Fruit fly (Drosophila melanogaster) whole organism, larva: ENCODE data around the gene GluRS-m.
A peak's percentile ranks its signal among the peaks of the same experiment; 100 is the strongest.

Experiments used
- noc ChIP-seq: fragments of 200-800 bp; sonication (Bioruptor generic); optimal IDR thresholded peaks from 3 replicates; lab custom pipeline; 2019; ENCODE audit warnings: missing biosample characterization, mild to moderate bottlenecking, missing genetic modification characterization, moderate library complexity

Gene GluRS-m

dm6 chr3L:16381184-16381797 is 35.7 kb downstream of the GluRS-m start, which contains the start of gene Agpat4:
TSS of gene Agpat4 (minus strand) at chr3L:16381570.
- no peak for TF ChIP-seq noc (tag; lab: Kevin White, UChicago)

DNA sequence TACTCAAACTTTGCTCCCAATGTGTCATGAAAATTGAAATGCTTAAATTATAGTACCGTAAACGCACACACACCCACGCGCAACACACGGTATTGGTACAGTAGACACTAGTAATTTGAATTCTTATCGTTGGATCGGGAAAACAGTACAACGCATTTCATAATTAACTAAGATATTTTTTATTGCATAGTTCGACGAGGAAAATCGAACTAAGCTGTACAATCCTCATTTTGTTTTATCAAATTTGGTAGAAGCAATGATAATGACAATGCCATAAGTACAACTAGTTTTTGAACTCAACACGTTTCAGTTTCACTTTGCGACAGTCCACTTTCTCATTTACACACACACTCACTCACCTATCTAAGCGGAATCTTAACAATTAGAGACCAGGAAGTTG is 36.2 kb downstream of the GluRS-m start:
- TF ChIP-seq noc (tag; lab: Kevin White, UChicago): peak; percentile 97

DNA sequence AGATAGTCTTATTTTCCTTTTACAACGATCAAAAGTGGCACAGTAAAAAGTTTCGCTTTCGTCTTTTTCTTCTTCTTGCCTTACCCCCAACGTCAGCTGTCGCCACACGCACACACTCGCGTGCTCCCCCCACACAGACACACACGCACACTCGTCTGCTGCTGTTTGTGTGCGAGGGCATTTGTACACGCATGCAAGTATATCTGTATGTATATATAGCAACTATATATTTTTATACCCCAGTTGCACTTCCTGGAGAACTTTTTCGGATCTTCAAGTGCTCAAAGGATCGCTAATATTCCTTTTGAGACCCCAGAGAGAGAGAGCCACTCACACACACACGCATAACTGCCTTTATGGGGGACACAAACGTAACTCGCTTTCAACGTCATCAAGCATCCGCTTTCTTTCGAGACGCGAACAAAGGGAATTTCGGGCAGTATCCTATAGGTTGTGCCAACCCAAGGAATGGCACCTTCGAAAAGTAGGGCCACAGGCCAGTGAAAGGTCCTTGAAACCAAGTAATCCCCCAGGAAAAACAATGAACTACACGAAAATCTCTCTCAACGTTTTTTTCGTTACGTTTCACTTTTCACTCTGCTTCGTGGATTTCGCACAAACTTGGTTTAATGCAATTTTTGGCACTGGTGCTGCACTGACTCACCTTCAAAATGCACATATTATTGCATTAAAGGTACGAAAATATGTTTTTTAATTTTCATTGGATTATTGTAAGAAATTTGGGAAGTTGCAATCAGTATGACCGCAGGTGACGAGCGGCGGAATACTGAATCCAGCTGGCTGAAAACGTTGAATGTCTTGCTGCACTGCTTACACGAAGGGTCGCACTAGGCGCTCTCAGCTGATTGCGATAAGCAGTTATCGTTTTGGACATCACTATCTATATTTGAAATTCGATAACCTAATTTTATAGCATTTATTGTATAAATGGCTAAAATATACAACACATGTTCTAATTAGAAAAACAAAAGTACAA is 38.9 kb downstream of the GluRS-m start, which contains the start of gene roq:
Gene roq, minus strand, starts transcription at position 799 of the 997 bp plus-strand sequence.
- TF ChIP-seq noc (tag; lab: Kevin White, UChicago): no peak

DNA sequence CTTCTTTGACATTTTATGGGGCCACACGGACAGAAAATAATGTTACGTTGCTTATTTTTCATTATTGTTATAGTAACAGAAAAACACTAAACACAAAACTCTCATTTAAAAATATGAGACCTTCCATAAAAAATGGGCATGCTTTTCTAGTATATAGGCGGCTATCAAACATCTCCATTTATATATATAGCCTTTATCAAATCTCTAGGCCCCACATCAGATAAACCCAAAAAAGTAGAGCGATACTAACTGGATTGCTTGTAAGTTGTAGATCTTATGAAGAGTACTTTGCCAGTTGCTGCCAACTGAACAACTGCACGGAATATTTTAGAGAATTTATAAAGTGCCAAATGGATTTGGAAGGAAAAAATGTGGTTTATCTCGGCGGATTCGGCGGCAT is 47.5 kb downstream of the GluRS-m start, which contains the start of gene CG18814:
Gene CG18814, plus strand, starts transcription at position 301 of the 400 bp plus-strand sequence.
- no peak for TF ChIP-seq noc (tag; lab: Kevin White, UChicago)

- TF ChIP-seq noc (tag; lab: Kevin White, UChicago): no peak
Measured at dm6 chr3L:16368199-16368598, 48.8 kb downstream of the GluRS-m start, which contains the start of gene CG4842. TSS of gene CG4842 (plus strand) at chr3L:16368389.

DNA sequence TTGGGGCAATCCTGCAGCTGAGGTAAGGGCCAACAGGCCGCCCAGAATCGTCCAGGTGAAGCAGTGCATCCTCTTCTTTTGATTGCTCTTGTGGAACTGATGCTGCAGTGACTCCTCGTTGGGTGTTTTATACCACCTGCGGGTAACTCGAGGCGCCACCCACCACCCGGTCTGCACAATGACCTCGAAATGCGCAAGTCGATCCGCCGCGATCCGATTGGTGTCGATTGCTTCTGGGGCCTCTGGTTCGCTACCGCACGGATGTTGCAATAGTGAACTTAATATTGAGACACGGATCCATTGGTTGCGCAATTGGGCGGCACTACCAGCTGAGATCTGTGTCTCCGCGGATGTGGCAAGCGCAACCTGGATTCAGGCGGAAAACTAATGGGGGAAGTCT is 49.7 kb downstream of the GluRS-m start, which contains the start of gene Cpr72Ec:
Gene Cpr72Ec, minus strand, starts transcription at position 101 of the 400 bp plus-strand sequence.
- TF ChIP-seq noc (tag; lab: Kevin White, UChicago): no peak
